Fruit fly (Drosophila melanogaster) whole organism, embryonic: ENCODE data around the gene Pstk.
A peak's percentile ranks its signal among the peaks of the same experiment; 100 is the strongest.

Experiments
- BEAF-32 ChIP-seq: fragments of 200-800 bp; sonication (Bioruptor generic); optimal IDR thresholded peaks from 3 replicates; lab custom pipeline; 2017; ENCODE audit warnings: missing biosample characterization, missing genetic modification characterization, mild to moderate bottlenecking, moderate library complexity, missing genetic modification reagents
- CG11085 ChIP-seq: fragments of 200-800 bp; sonication (Bioruptor generic); IDR thresholded peaks from 2 replicates; pipeline ENCODE4 v1.3.6; 2022; ENCODE audit warnings: missing biosample characterization, missing genetic modification characterization
- CG11456 ChIP-seq: fragments of 200-800 bp; sonication (Bioruptor generic); IDR thresholded peaks from 3 replicates; pipeline ENCODE4 v1.3.6; 2022; ENCODE audit warnings: missing biosample characterization, missing genetic modification characterization
- CG12942 ChIP-seq: fragments of 200-800 bp; sonication (Bioruptor generic); optimal IDR thresholded peaks from 3 replicates; lab custom pipeline; 2016; ENCODE audit warnings: missing biosample characterization, missing genetic modification characterization
- CG13624 ChIP-seq: fragments of 200-800 bp; sonication (Bioruptor generic); optimal IDR thresholded peaks from 2 replicates; lab custom pipeline; 2016; ENCODE audit warnings: missing biosample characterization, missing genetic modification characterization
- CG14710 ChIP-seq: fragments of 200-800 bp; sonication (Bioruptor generic); optimal IDR thresholded peaks from 3 replicates; lab custom pipeline; 2019; ENCODE audit warnings: missing biosample characterization, mild to moderate bottlenecking, missing genetic modification characterization, moderate library complexity
- CG17802 ChIP-seq: fragments of 200-800 bp; sonication (Bioruptor generic); optimal IDR thresholded peaks from 2 replicates; lab custom pipeline; 2018; ENCODE audit warnings: missing biosample characterization, mild to moderate bottlenecking, missing genetic modification characterization, moderate library complexity
- CG4617 ChIP-seq: fragments of 200-800 bp; sonication (Bioruptor generic); optimal IDR thresholded peaks from 3 replicates; lab custom pipeline; 2016; ENCODE audit warnings: missing biosample characterization, missing genetic modification characterization, borderline replicate concordance
- CG6254 ChIP-seq: fragments of 200-800 bp; sonication (Bioruptor generic); optimal IDR thresholded peaks from 3 replicates; lab custom pipeline; 2017; ENCODE audit warnings: mild to moderate bottlenecking, missing biosample characterization, missing genetic modification reagents, missing genetic modification characterization
- CG6765 ChIP-seq: fragments of 200-800 bp; sonication (Bioruptor generic); optimal IDR thresholded peaks from 3 replicates; lab custom pipeline; 2017; ENCODE audit warnings: missing biosample characterization, mild to moderate bottlenecking, missing genetic modification characterization
- CG7745 ChIP-seq: fragments of 200-800 bp; sonication (Bioruptor generic); optimal IDR thresholded peaks from 2 replicates; lab custom pipeline; 2018; ENCODE audit warnings: missing biosample characterization, mild to moderate bottlenecking, missing genetic modification characterization, moderate library complexity
- CG9727 ChIP-seq: fragments of 200-800 bp; sonication (Bioruptor generic); optimal IDR thresholded peaks from 3 replicates; lab custom pipeline; 2017; ENCODE audit warnings: missing biosample characterization, mild to moderate bottlenecking, missing genetic modification characterization
- CoRest ChIP-seq: fragments of 200-800 bp; sonication (Bioruptor generic); optimal IDR thresholded peaks from 3 replicates; lab custom pipeline; 2018; ENCODE audit warnings: missing biosample characterization, mild to moderate bottlenecking, missing genetic modification characterization, moderate library complexity
- Dfd ChIP-seq, 2 experiments: fragments of >200 bp; optimal IDR thresholded peaks; 2 replicates each; lab custom pipeline; 2017; ENCODE audit warnings: missing biosample characterization in 2 of 2, missing genetic modification characterization in 2 of 2
- Dll ChIP-seq: fragments of 200-800 bp; sonication (Bioruptor generic); IDR thresholded peaks from 4 replicates; pipeline ENCODE4 v1.3.6; 2022; ENCODE audit warnings: missing biosample characterization, missing genetic modification characterization; ENCODE audit not compliant: partially characterized antibody
- Dp ChIP-seq: fragments of 200-800 bp; sonication (Bioruptor generic); optimal IDR thresholded peaks from 2 replicates; lab custom pipeline; 2018; ENCODE audit warnings: missing biosample characterization, mild to moderate bottlenecking, missing genetic modification characterization, moderate library complexity
- ERR ChIP-seq: fragments of 200-800 bp; sonication (Bioruptor generic); optimal IDR thresholded peaks from 2 replicates; lab custom pipeline; 2016; ENCODE audit warnings: missing biosample characterization, missing genetic modification characterization
- HLH4C ChIP-seq: fragments of 200-800 bp; sonication (Bioruptor generic); IDR thresholded peaks from 3 replicates; pipeline ENCODE4 v1.3.6; 2022; ENCODE audit warnings: missing biosample characterization, missing genetic modification characterization; ENCODE audit not compliant: partially characterized antibody
- Hr3 ChIP-seq: fragments of 200-800 bp; sonication (Bioruptor generic); optimal IDR thresholded peaks from 3 replicates; lab custom pipeline; 2016; ENCODE audit warnings: missing biosample characterization, missing genetic modification characterization
- MBD-R2 ChIP-seq: fragments of 200-800 bp; sonication (Bioruptor generic); IDR thresholded peaks from 2 replicates; pipeline ENCODE4 v1.3.6; 2022; ENCODE audit warnings: missing biosample characterization, missing genetic modification characterization
- Spps ChIP-seq: fragments of 200-800 bp; sonication (Bioruptor generic); optimal IDR thresholded peaks from 2 replicates; lab custom pipeline; 2018; ENCODE audit warnings: missing biosample characterization, mild to moderate bottlenecking, missing genetic modification characterization
- Sry-β ChIP-seq: fragments of 200-800 bp; sonication (Bioruptor generic); optimal IDR thresholded peaks from 2 replicates; lab custom pipeline; 2018; ENCODE audit warnings: missing biosample characterization, mild to moderate bottlenecking, missing genetic modification characterization, moderate library complexity
- Sry-δ ChIP-seq: fragments of 200-800 bp; sonication (Bioruptor generic); optimal IDR thresholded peaks from 2 replicates; lab custom pipeline; 2016; ENCODE audit warnings: missing biosample characterization, missing genetic modification characterization
- ap ChIP-seq: fragments of 200-800 bp; sonication (Bioruptor generic); IDR thresholded peaks from 2 replicates; pipeline ENCODE4 v1.3.6; 2022; ENCODE audit warnings: missing biosample characterization, missing genetic modification characterization
- az2 ChIP-seq: fragments of 200-800 bp; sonication (Bioruptor generic); optimal IDR thresholded peaks from 3 replicates; lab custom pipeline; 2016; ENCODE audit warnings: missing biosample characterization, missing genetic modification characterization
- cad ChIP-seq: fragments of >200 bp; optimal IDR thresholded peaks from 2 replicates; lab custom pipeline; 2017; ENCODE audit warnings: missing biosample characterization, missing genetic modification characterization
- caup ChIP-seq: fragments of 200-800 bp; sonication (Bioruptor generic); optimal IDR thresholded peaks from 3 replicates; lab custom pipeline; 2017; ENCODE audit warnings: missing biosample characterization, mild to moderate bottlenecking, missing genetic modification characterization, moderate library complexity; ENCODE audit not compliant: severe bottlenecking
- chn ChIP-seq: fragments of 200-800 bp; sonication (Bioruptor generic); optimal IDR thresholded peaks from 2 replicates; lab custom pipeline; 2016; ENCODE audit warnings: missing biosample characterization, missing genetic modification characterization
- corto ChIP-seq: fragments of 200-800 bp; sonication (Bioruptor generic); optimal IDR thresholded peaks from 2 replicates; lab custom pipeline; 2016; ENCODE audit warnings: missing biosample characterization, mild to moderate bottlenecking, missing genetic modification characterization, moderate library complexity
- disco-r ChIP-seq: fragments of 200-800 bp; sonication (Bioruptor generic); optimal IDR thresholded peaks from 2 replicates; lab custom pipeline; 2016; ENCODE audit warnings: missing biosample characterization, missing genetic modification characterization
- dpn ChIP-seq, 2 experiments: fragments of 200-800 bp; sonication (Bioruptor generic); optimal IDR thresholded peaks; 3 replicates each; lab custom pipeline; 2016; ENCODE audit warnings: missing biosample characterization in 2 of 2, missing genetic modification characterization in 2 of 2
- esg ChIP-seq: fragments of 200-800 bp; sonication (Bioruptor generic); conservative IDR thresholded peaks from 2 replicates; pipeline ENCODE4 v1.3.6; 2022; ENCODE audit warnings: missing biosample characterization, missing genetic modification characterization
- gce ChIP-seq: fragments of 200-800 bp; sonication (Bioruptor generic); IDR thresholded peaks from 3 replicates; pipeline ENCODE4 v1.3.6; 2022; ENCODE audit warnings: missing biosample characterization, missing genetic modification characterization
- hb ChIP-seq: fragments of 200-800 bp; sonication (Bioruptor generic); IDR thresholded peaks from 3 replicates; pipeline ENCODE4 v1.3.6; 2022; ENCODE audit warnings: missing biosample characterization, missing genetic modification characterization; ENCODE audit not compliant: partially characterized antibody
- hkb ChIP-seq, 2 experiments: fragments of 200-800 bp in 1 of 2; fragments of >200 bp in 1 of 2; sonication (Bioruptor generic) in 1 of 2; IDR thresholded peaks in 1 of 2; optimal IDR thresholded peaks in 1 of 2; 2 replicates each; pipeline versions ENCODE4 v1.3.6 to Lab custom; 2017 to 2022; ENCODE audit warnings: missing biosample characterization in 1 of 2, missing genetic modification characterization in 1 of 2
- knrl ChIP-seq: fragments of 200-800 bp; sonication (Bioruptor generic); IDR thresholded peaks from 3 replicates; pipeline ENCODE4 v1.3.6; 2022; ENCODE audit warnings: missing biosample characterization, missing genetic modification characterization; ENCODE audit not compliant: partially characterized antibody
- lab ChIP-seq: fragments of 200-800 bp; sonication (Bioruptor generic); optimal IDR thresholded peaks from 3 replicates; lab custom pipeline; 2017; ENCODE audit warnings: missing biosample characterization, missing genetic modification characterization, mild to moderate bottlenecking, moderate library complexity, missing genetic modification reagents
- lilli ChIP-seq: fragments of 200-800 bp; sonication (Bioruptor generic); optimal IDR thresholded peaks from 3 replicates; lab custom pipeline; 2016; ENCODE audit warnings: missing biosample characterization, missing genetic modification characterization
- nerfin-2 ChIP-seq: fragments of 200-800 bp; sonication (Bioruptor generic); IDR thresholded peaks from 2 replicates; pipeline ENCODE4 v1.3.6; 2022; ENCODE audit warnings: missing biosample characterization, missing genetic modification characterization; ENCODE audit not compliant: partially characterized antibody
- sd ChIP-seq: fragments of 200-800 bp; sonication (Bioruptor generic); optimal IDR thresholded peaks from 3 replicates; lab custom pipeline; 2018; ENCODE audit warnings: missing biosample characterization, mild to moderate bottlenecking, missing genetic modification characterization, moderate library complexity
- slou ChIP-seq: fragments of 200-800 bp; sonication (Bioruptor generic); optimal IDR thresholded peaks from 3 replicates; lab custom pipeline; 2016; ENCODE audit warnings: missing biosample characterization, missing genetic modification characterization
- slp2 ChIP-seq: fragments of 200-800 bp; sonication (Bioruptor generic); optimal IDR thresholded peaks from 2 replicates; lab custom pipeline; 2016; ENCODE audit warnings: missing biosample characterization, missing genetic modification characterization
- so ChIP-seq: fragments of 200-800 bp; sonication (Bioruptor generic); IDR thresholded peaks from 3 replicates; pipeline ENCODE4 v1.3.6; 2022; ENCODE audit warnings: missing biosample characterization, missing genetic modification characterization
- sug ChIP-seq: fragments of 200-800 bp; optimal IDR thresholded peaks from 2 replicates; lab custom pipeline; 2019; ENCODE audit warnings: missing biosample characterization, mild to moderate bottlenecking, missing genetic modification characterization, moderate library complexity
- trem ChIP-seq: fragments of 200-800 bp; optimal IDR thresholded peaks from 3 replicates; lab custom pipeline; 2019; ENCODE audit warnings: missing biosample characterization, mild to moderate bottlenecking, missing genetic modification characterization, moderate library complexity
- tx ChIP-seq: fragments of 200-800 bp; sonication (Bioruptor generic); optimal IDR thresholded peaks from 2 replicates; lab custom pipeline; 2016; ENCODE audit warnings: missing biosample characterization, missing genetic modification characterization
- zfh1 ChIP-seq: fragments of 200-800 bp; sonication (Bioruptor generic); IDR thresholded peaks from 3 replicates; pipeline ENCODE4 v1.3.6; 2022; ENCODE audit warnings: missing biosample characterization, missing genetic modification characterization

Pstk gene

DNA sequence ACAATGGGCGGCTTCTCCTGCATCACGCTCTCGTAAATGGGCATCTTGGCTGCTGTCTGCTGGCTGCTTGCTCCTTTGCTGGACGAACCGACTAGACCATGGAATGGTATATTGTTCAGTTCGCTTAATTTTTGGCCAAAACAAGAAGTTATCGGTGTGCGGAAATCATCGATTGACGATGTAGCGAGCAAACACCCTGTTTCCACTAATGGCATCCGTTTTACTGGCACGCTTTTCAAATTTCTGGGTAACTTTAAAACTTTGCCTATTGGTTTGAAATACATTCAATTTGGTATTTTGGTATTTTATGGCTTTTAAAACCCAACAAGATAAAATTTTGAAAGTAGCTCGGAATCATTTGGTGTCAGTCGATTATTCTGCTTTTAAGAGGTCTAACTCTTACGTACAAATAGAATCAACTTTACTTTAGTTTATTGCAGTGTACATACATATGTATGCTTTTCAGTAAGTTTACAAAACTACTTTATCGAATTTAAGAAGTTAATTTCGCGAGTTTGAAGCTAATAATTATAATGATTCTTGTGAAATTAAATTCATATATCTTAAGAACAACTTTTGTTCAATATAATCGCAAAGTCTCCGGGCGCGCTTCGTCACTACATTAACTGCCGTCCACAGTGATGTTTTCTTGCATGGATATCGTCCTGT lies 27.7 kb upstream of the Pstk start, which contains the start of gene Arp10 (continued):
- peak; percentile 18 for TF ChIP-seq CG9727 (GFP tag; lab: Kevin White, UChicago)
- TF ChIP-seq Sry-β (GFP tag; lab: Kevin White, UChicago) = peak; percentile 48
- TF ChIP-seq CG17802 (tag; lab: Kevin White, UChicago) = peak; percentile 83
- TF ChIP-seq Dll (GFP tag; lab: Robert Waterston, UW) = peak; percentile 59; the same call in 3 of the 4 replicates
- peak; percentile 12 for TF ChIP-seq lilli (GFP tag; lab: Kevin White, UChicago)
- TF ChIP-seq knrl = peak; percentile 46; the same call in 2 of the 3 replicates
- TF ChIP-seq CG11456 = peak; percentile 52; the same call in 1 of the 3 replicates
- TF ChIP-seq BEAF-32 = peak; percentile 62
- TF ChIP-seq Dp (GFP tag; lab: Kevin White, UChicago) = peak; percentile 57
- no peak for TF ChIP-seq so
- no peak for TF ChIP-seq tx
- peak; percentile 26 for TF ChIP-seq CoRest (tag; lab: Kevin White, UChicago)
- no peak for TF ChIP-seq cad
- TF ChIP-seq disco-r (GFP tag; lab: Kevin White, UChicago) = no peak
- peak in 1 of 2 experiments; percentile 22 for TF ChIP-seq Dfd (GFP tag; optimal IDR thresholded peaks at IDR 0.05; lab: Kevin White, UChicago)
- TF ChIP-seq CG4617 (GFP tag; lab: Kevin White, UChicago) = peak; percentile 39
- no peak for TF ChIP-seq HLH4C (GFP tag; lab: Robert Waterston, UW)
- peak; percentile 73 for TF ChIP-seq MBD-R2 (GFP tag; lab: Robert Waterston, UW)
- peak; percentile 98 for TF ChIP-seq CG7745
- TF ChIP-seq sug (tag; lab: Kevin White, UChicago) = peak; percentile 26

- no peak for TF ChIP-seq Spps (tag; lab: Kevin White, UChicago)
- TF ChIP-seq CG6765 (GFP tag; lab: Kevin White, UChicago) = no peak
- no peak for TF ChIP-seq Hr3
- peak in 1 of 2 experiments; percentile 48 for TF ChIP-seq dpn (GFP tag; optimal IDR thresholded peaks at IDR 0.05; lab: Kevin White, UChicago)
- TF ChIP-seq az2 (GFP tag; lab: Kevin White, UChicago) = no peak
- TF ChIP-seq Sry-δ (GFP tag; lab: Kevin White, UChicago) = peak; percentile 45
- no peak for TF ChIP-seq nerfin-2
- TF ChIP-seq esg (GFP tag; lab: Robert Waterston, UW) = no peak
- no peak for TF ChIP-seq CG11085 (GFP tag; lab: Robert Waterston, UW)
- no peak for TF ChIP-seq slou (GFP tag; lab: Kevin White, UChicago)
- TF ChIP-seq lab (GFP tag; lab: Kevin White, UChicago) = no peak
- peak; percentile 30 for TF ChIP-seq trem
- TF ChIP-seq CG12942 = no peak
- no peak for TF ChIP-seq ap (GFP tag; lab: Robert Waterston, UW)
- TF ChIP-seq gce (GFP tag; lab: Robert Waterston, UW) = no peak
- no peak for TF ChIP-seq caup (GFP tag; lab: Kevin White, UChicago)
- peak; percentile 22 for TF ChIP-seq CG13624 (GFP tag; lab: Kevin White, UChicago)
- TF ChIP-seq CG14710 (tag; lab: Kevin White, UChicago) = peak; percentile 60
- peak; percentile 13 for TF ChIP-seq slp2 (GFP tag; lab: Kevin White, UChicago)
- no peak for TF ChIP-seq hkb (optimal IDR thresholded peaks at IDR 0.05; lab: Kevin White, UChicago)
- TF ChIP-seq hkb (GFP tag; IDR thresholded peaks at IDR 0.05; lab: Robert Waterston, UW) = no peak
- TF ChIP-seq corto (GFP tag; lab: Kevin White, UChicago) = no peak
- no peak for TF ChIP-seq hb
- no peak for TF ChIP-seq chn (GFP tag; lab: Kevin White, UChicago)
- peak; percentile 25 for TF ChIP-seq ERR (GFP tag; lab: Kevin White, UChicago)
- TF ChIP-seq CG6254 = no peak
- peak; percentile 33; the same call in 1 of the 3 replicates for TF ChIP-seq zfh1 (GFP tag; lab: Robert Waterston, UW)
- peak; percentile 84 for TF ChIP-seq sd (tag; lab: Kevin White, UChicago)
Measured at dm6 chrX:19642819-19643504, 24.6 kb upstream of the Pstk start, which contains the start of the genes CG12237 and Sec61gamma. TSS of gene CG12237 (minus strand) at chrX:19642869. TSS of gene Sec61gamma (plus strand) at chrX:19643327.
